Fruit fly (Drosophila melanogaster) whole organism, wandering third instar larva: ENCODE results near the gene CG31550.

Experiments used
- Mio ChIP-seq: sonication (Bioruptor generic); optimal IDR thresholded peaks from 2 replicates; lab custom pipeline; 2016; ENCODE audit warnings: missing biosample characterization, missing genetic modification characterization
- Rel ChIP-seq, 2 experiments: fragments of 200-800 bp; sonication (Bioruptor generic) in 1 of 2; optimal IDR thresholded peaks; 2 replicates in 1 of 2; 3 replicates in 1 of 2; lab custom pipeline; 2016 to 2019; ENCODE audit warnings: mild to moderate bottlenecking in 2 of 2, missing biosample characterization in 2 of 2, missing genetic modification characterization in 2 of 2, moderate library complexity in 1 of 2
- Vsx2 ChIP-seq: fragments of 200-300, 225-300 bp; sonication (Bioruptor generic); optimal IDR thresholded peaks from 2 replicates; lab custom pipeline; 2018; ENCODE audit warnings: missing biosample characterization, missing genetic modification characterization; ENCODE audit not compliant: partially characterized antibody
- br ChIP-seq: fragments of 200-800 bp; sonication (Bioruptor generic); optimal IDR thresholded peaks from 2 replicates; lab custom pipeline; 2016; ENCODE audit warnings: missing biosample characterization, missing genetic modification characterization
- dmrt93B ChIP-seq: fragments of 200-800 bp; sonication (Bioruptor generic); optimal IDR thresholded peaks from 2 replicates; lab custom pipeline; 2018; ENCODE audit warnings: missing biosample characterization, mild to moderate bottlenecking, missing genetic modification characterization
- fru ChIP-seq: fragments of 200-800 bp; sonication (Bioruptor generic); optimal IDR thresholded peaks from 3 replicates; lab custom pipeline; 2016; ENCODE audit warnings: missing biosample characterization, mild to moderate bottlenecking, missing genetic modification characterization
- psq ChIP-seq: fragments of 200-800 bp; sonication (Bioruptor generic); optimal IDR thresholded peaks from 3 replicates; lab custom pipeline; 2017; ENCODE audit warnings: missing biosample characterization, mild to moderate bottlenecking, missing genetic modification characterization, moderate library complexity
- woc ChIP-seq: sonication (Bioruptor generic); optimal IDR thresholded peaks from 2 replicates; lab custom pipeline; 2016; ENCODE audit warnings: missing biosample characterization, mild to moderate bottlenecking, missing genetic modification characterization

- TF ChIP-seq Vsx2 (GFP tag; lab: Kevin White, UChicago) = no peak
- no peak for TF ChIP-seq fru
- no peak for TF ChIP-seq br
- no peak for TF ChIP-seq Mio (GFP tag; lab: Kevin White, UChicago)
- no peak for TF ChIP-seq Rel (GFP tag; optimal IDR thresholded peaks at IDR 0.05; lab: Kevin White, UChicago)
- no peak for TF ChIP-seq Rel (tag; optimal IDR thresholded peaks at IDR 0.05; lab: Kevin White, UChicago)
- TF ChIP-seq psq (GFP tag; lab: Kevin White, UChicago) = no peak
- no peak for TF ChIP-seq dmrt93B (GFP tag; lab: Kevin White, UChicago)
- no peak for TF ChIP-seq woc
Measured at dm6 chr3R:5527563-5527962, 42.2 kb downstream of the CG31550 start.
